Worm (Caenorhabditis elegans) whole organism, L1 larva: ENCODE data around the gene F19C7.4.

ENCODE experiments used
- C34B4.2 ChIP-seq: sonication (generic microtip); optimal IDR thresholded peaks from 2 replicates; lab custom pipeline; 2017; ENCODE audit warnings: mild to moderate bottlenecking, missing genetic modification characterization, missing compliant biosample characterization
- ceh-82 ChIP-seq, 3 experiments: fragments of 150-350 bp in 1 of 3; sonication (generic microtip) in 2 of 3; optimal IDR thresholded peaks; 2 replicates each; lab custom pipeline; 2014 to 2017; ENCODE audit warnings: missing biosample characterization in 3 of 3, missing genetic modification characterization in 3 of 3
- ceh-90 ChIP-seq: sonication (generic microtip); optimal IDR thresholded peaks from 2 replicates; lab custom pipeline; 2016; ENCODE audit warnings: missing genetic modification characterization, missing compliant biosample characterization
- dpl-1 ChIP-seq, 3 experiments: fragments of 150-350 bp in 2 of 3; sonication (generic microtip) in 1 of 3; optimal IDR thresholded peaks; 2 replicates each; lab custom pipeline; 2014 to 2017; ENCODE audit warnings: missing biosample characterization in 3 of 3, missing genetic modification characterization in 3 of 3, missing genetic modification reagents in 3 of 3
- elt-2 ChIP-seq: sonication (generic microtip); optimal IDR thresholded peaks from 2 replicates; lab custom pipeline; 2016; ENCODE audit warnings: missing genetic modification characterization, mild to moderate bottlenecking, inconsistent platforms, missing compliant biosample characterization, missing genetic modification reagents
- irx-1 ChIP-seq: sonication (generic microtip); optimal IDR thresholded peaks from 2 replicates; lab custom pipeline; 2016; ENCODE audit warnings: missing genetic modification characterization, missing compliant biosample characterization
- jun-1 ChIP-seq: fragments of 150-350 bp; optimal IDR thresholded peaks from 2 replicates; lab custom pipeline; 2014; ENCODE audit warnings: missing biosample characterization, missing genetic modification reagents, missing genetic modification characterization
- mep-1 ChIP-seq: fragments of 150-350 bp; optimal IDR thresholded peaks from 2 replicates; lab custom pipeline; 2014; ENCODE audit warnings: missing biosample characterization, missing genetic modification characterization
- nhr-11 ChIP-seq: fragments of 150-350 bp; optimal IDR thresholded peaks from 2 replicates; lab custom pipeline; 2014; ENCODE audit warnings: missing biosample characterization, missing genetic modification characterization
- nhr-85 ChIP-seq: sonication (generic microtip); peaks from one replicate; lab custom pipeline; 2016; ENCODE audit warnings: missing genetic modification characterization, inconsistent platforms, missing compliant biosample characterization
- skn-1 ChIP-seq: fragments of 150-350 bp; optimal IDR thresholded peaks from 2 replicates; lab custom pipeline; 2014; ENCODE audit warnings: missing biosample characterization, missing genetic modification characterization
- tbx-2 ChIP-seq: sonication (generic microtip); optimal IDR thresholded peaks from 2 replicates; lab custom pipeline; 2016; ENCODE audit warnings: missing genetic modification characterization, missing compliant biosample characterization
- ztf-11 ChIP-seq, 2 experiments: sonication (generic microtip); optimal IDR thresholded peaks; 2 replicates each; lab custom pipeline; 2016 to 2017; ENCODE audit warnings: missing genetic modification characterization in 2 of 2, missing biosample characterization in 1 of 2, missing compliant biosample characterization in 1 of 2

- TF ChIP-seq ceh-82 (tag; optimal IDR thresholded peaks at IDR 0.05; lab: Kevin White, UChicago) (no peak), mep-1 (tag; lab: Kevin White, UChicago) (no peak), skn-1 (tag; lab: Kevin White, UChicago) (no peak), C34B4.2 (tag; lab: Kevin White, UChicago) (no peak), dpl-1 (GFP tag; optimal IDR thresholded peaks at IDR 0.05; lab: Kevin White, UChicago) (no peak), irx-1 (tag; lab: Kevin White, UChicago) (no peak), jun-1 (no peak), nhr-85 (tag; lab: Kevin White, UChicago) (no peak), ceh-90 (tag; lab: Kevin White, UChicago) (no peak), tbx-2 (no peak), nhr-11 (tag; lab: Kevin White, UChicago) (no peak), ztf-11 (tag; optimal IDR thresholded peaks at IDR 0.05; lab: Kevin White, UChicago) (no peak), elt-2 (tag; lab: Kevin White, UChicago) (no peak)
These were observed 36.7 kb downstream of the F19C7.4 start for ce11 chrIV:4639352-4639751.
